Worm (Caenorhabditis elegans) whole organism, L3 larva: ENCODE results near the gene K08D12.8.

Experiments used
- R02D3.7 ChIP-seq: fragments of 150-350 bp; optimal IDR thresholded peaks from 2 replicates; lab custom pipeline; 2014; ENCODE audit warnings: missing biosample characterization, missing genetic modification characterization
- aly-2 ChIP-seq: fragments of 150-350 bp; optimal IDR thresholded peaks from 2 replicates; lab custom pipeline; 2014; ENCODE audit warnings: missing biosample characterization, missing genetic modification characterization
- ama-1 ChIP-seq: fragments of 150-350 bp; optimal IDR thresholded peaks from 2 replicates; lab custom pipeline; 2018
- ceh-28 ChIP-seq: fragments of 150-350 bp; optimal IDR thresholded peaks from 2 replicates; lab custom pipeline; 2014; ENCODE audit warnings: missing biosample characterization, missing genetic modification reagents, missing genetic modification characterization
- ceh-9 ChIP-seq: sonication (generic microtip); optimal IDR thresholded peaks from 2 replicates; lab custom pipeline; 2018; ENCODE audit warnings: missing biosample characterization, missing genetic modification characterization
- daf-12 ChIP-seq: fragments of 150-350 bp; optimal IDR thresholded peaks from 2 replicates; lab custom pipeline; 2014; ENCODE audit warnings: missing biosample characterization, missing genetic modification reagents, missing genetic modification characterization
- egl-27 ChIP-seq: sonication (generic microtip); optimal IDR thresholded peaks from 4 replicates; lab custom pipeline; 2017; ENCODE audit warnings: missing biosample characterization, missing genetic modification reagents, missing genetic modification characterization
- egl-5 ChIP-seq: fragments of 150-350 bp; optimal IDR thresholded peaks from 2 replicates; lab custom pipeline; 2017; ENCODE audit warnings: missing biosample characterization, missing genetic modification reagents, missing genetic modification characterization, inconsistent platforms
- elt-2 ChIP-seq: sonication (generic microtip); optimal IDR thresholded peaks from 2 replicates; lab custom pipeline; 2016; ENCODE audit warnings: missing genetic modification reagents, mild to moderate bottlenecking, missing genetic modification characterization, missing compliant biosample characterization
- elt-3 ChIP-seq, 3 experiments: fragments of 150-350 bp in 1 of 3; sonication (generic microtip) in 2 of 3; optimal IDR thresholded peaks; 2 replicates in 2 of 3; 4 replicates in 1 of 3; lab custom pipeline; 2014 to 2017; ENCODE audit warnings: missing biosample characterization in 3 of 3, missing genetic modification characterization in 3 of 3
- eor-1 ChIP-seq, 2 experiments: fragments of 150-350 bp; optimal IDR thresholded peaks; 2 replicates each; lab custom pipeline; 2014 to 2018; ENCODE audit warnings: missing biosample characterization in 2 of 2, missing genetic modification characterization in 2 of 2
- fkh-10 ChIP-seq: sonication (generic microtip); optimal IDR thresholded peaks from 2 replicates; lab custom pipeline; 2017; ENCODE audit warnings: missing biosample characterization, missing genetic modification reagents, missing genetic modification characterization
- fkh-2 ChIP-seq: fragments of 150-350 bp; optimal IDR thresholded peaks from 2 replicates; lab custom pipeline; 2014; ENCODE audit warnings: missing biosample characterization, missing genetic modification reagents, missing genetic modification characterization
- fos-1 ChIP-seq: fragments of 150-350 bp; optimal IDR thresholded peaks from 2 replicates; lab custom pipeline; 2014; ENCODE audit warnings: missing biosample characterization, missing genetic modification characterization
- hmg-11 ChIP-seq: sonication (generic microtip); optimal IDR thresholded peaks from 2 replicates; lab custom pipeline; 2016; ENCODE audit warnings: missing genetic modification characterization, missing compliant biosample characterization
- jun-1 ChIP-seq: fragments of 150-350 bp; optimal IDR thresholded peaks from 2 replicates; lab custom pipeline; 2014; ENCODE audit warnings: missing biosample characterization, missing genetic modification reagents, missing genetic modification characterization
- lin-15B ChIP-seq: fragments of 150-350 bp; optimal IDR thresholded peaks from 2 replicates; lab custom pipeline; 2014; ENCODE audit warnings: missing biosample characterization, missing genetic modification characterization
- lin-39 ChIP-seq: fragments of 150-350 bp; optimal IDR thresholded peaks from 2 replicates; lab custom pipeline; 2018; ENCODE audit warnings: missing biosample characterization, missing genetic modification reagents, missing genetic modification characterization
- lsy-12 ChIP-seq: sonication (generic microtip); optimal IDR thresholded peaks from 2 replicates; lab custom pipeline; 2016; ENCODE audit warnings: mild to moderate bottlenecking, missing genetic modification characterization, missing compliant biosample characterization
- mml-1 ChIP-seq: fragments of 150-350 bp; sonication (generic microtip); optimal IDR thresholded peaks from 3 replicates; lab custom pipeline; 2014; ENCODE audit warnings: missing biosample characterization, missing genetic modification characterization
- nfya-1 ChIP-seq: sonication (generic microtip); optimal IDR thresholded peaks from 2 replicates; lab custom pipeline; 2017; ENCODE audit warnings: missing genetic modification characterization, mild to moderate bottlenecking, missing compliant biosample characterization, antibody characterized with exemption, moderate library complexity; ENCODE audit not compliant: insufficient read depth
- nhr-11 ChIP-seq: fragments of 150-350 bp; optimal IDR thresholded peaks from 2 replicates; lab custom pipeline; 2014; ENCODE audit warnings: missing biosample characterization, missing genetic modification characterization
- nhr-12 ChIP-seq: fragments of 150-350 bp; optimal IDR thresholded peaks from 2 replicates; lab custom pipeline; 2014; ENCODE audit warnings: missing biosample characterization, missing genetic modification characterization
- nhr-237 ChIP-seq: fragments of 150-350 bp; optimal IDR thresholded peaks from 2 replicates; lab custom pipeline; 2014; ENCODE audit warnings: missing biosample characterization, missing genetic modification characterization
- nhr-43 ChIP-seq: sonication (generic microtip); optimal IDR thresholded peaks from 2 replicates; lab custom pipeline; 2016; ENCODE audit warnings: mild to moderate bottlenecking, missing genetic modification characterization, missing compliant biosample characterization; ENCODE audit not compliant: poor library complexity, severe bottlenecking
- nhr-76 ChIP-seq: fragments of 150-350 bp; sonication (generic microtip); optimal IDR thresholded peaks from 5 replicates; lab custom pipeline; 2014; ENCODE audit warnings: missing biosample characterization, missing genetic modification characterization
- nhr-77 ChIP-seq: fragments of 150-350 bp; optimal IDR thresholded peaks from 2 replicates; lab custom pipeline; 2014; ENCODE audit warnings: missing biosample characterization, missing genetic modification characterization
- pha-4 ChIP-seq: fragments of 150-350 bp; optimal IDR thresholded peaks from 2 replicates; lab custom pipeline; 2014; ENCODE audit warnings: missing biosample characterization, missing genetic modification reagents, missing genetic modification characterization
- pqm-1 ChIP-seq: fragments of 150-350 bp; optimal IDR thresholded peaks from 2 replicates; lab custom pipeline; 2017; ENCODE audit warnings: missing biosample characterization, missing genetic modification characterization, inconsistent platforms
- sea-2 ChIP-seq: fragments of 150-350 bp; sonication (generic microtip); optimal IDR thresholded peaks from 4 replicates; lab custom pipeline; 2014; ENCODE audit warnings: missing biosample characterization, missing genetic modification reagents, missing genetic modification characterization
- skn-1 ChIP-seq: fragments of 150-350 bp; optimal IDR thresholded peaks from 2 replicates; lab custom pipeline; 2014; ENCODE audit warnings: missing biosample characterization, missing genetic modification characterization
- unc-39 ChIP-seq: sonication (generic microtip); optimal IDR thresholded peaks from 4 replicates; lab custom pipeline; 2017; ENCODE audit warnings: missing biosample characterization, missing genetic modification characterization
- zag-1 ChIP-seq: fragments of 150-350 bp; optimal IDR thresholded peaks from 2 replicates; lab custom pipeline; 2014; ENCODE audit warnings: missing biosample characterization, missing genetic modification characterization
- ztf-4 ChIP-seq: fragments of 150-350 bp; optimal IDR thresholded peaks from 2 replicates; lab custom pipeline; 2014; ENCODE audit warnings: missing biosample characterization, missing genetic modification characterization

K08D12.8 gene

ce11 chrIV:1725888-1726287 lies at the start of gene K08D12.8:
K08D12.8 (plus strand) TSS chrIV:1726188.
- TF ChIP-seq fkh-10 (GFP tag; lab: Kevin White, UChicago) (no peak), nhr-11 (tag; lab: Kevin White, UChicago) (no peak), nhr-12 (tag; lab: Kevin White, UChicago) (no peak), sea-2 (GFP tag; lab: Kevin White, UChicago) (no peak), nhr-77 (tag; lab: Kevin White, UChicago) (no peak), aly-2 (tag; lab: Kevin White, UChicago) (no peak), fkh-2 (no peak), nfya-1 (tag; lab: Kevin White, UChicago) (no peak), R02D3.7 (tag; lab: Kevin White, UChicago) (no peak), ztf-4 (no peak), pqm-1 (tag; lab: Kevin White, UChicago) (no peak), daf-12 (tag; lab: Kevin White, UChicago) (no peak), unc-39 (tag; lab: Kevin White, UChicago) (no peak), nhr-76 (tag; lab: Kevin White, UChicago) (no peak), ceh-9 (no peak), lsy-12 (tag; lab: Kevin White, UChicago) (no peak), ceh-28 (tag; lab: Kevin White, UChicago) (no peak)
- TF ChIP-seq, all 47 proteins: peak for 0

- TF ChIP-seq ama-1 (no peak), elt-2 (tag; lab: Kevin White, UChicago) (no peak), fos-1 (tag; lab: Kevin White, UChicago) (no peak), elt-3 (tag; optimal IDR thresholded peaks at IDR 0.05; lab: Kevin White, UChicago) (no peak), lin-39 (tag; lab: Kevin White, UChicago) (no peak), ceh-28 (tag; lab: Kevin White, UChicago) (peak; percentile 59), lin-15B (tag; lab: Kevin White, UChicago) (no peak), zag-1 (no peak)
Observed at ce11 chrIV:1676926-1677325, 49.1 kb upstream of the K08D12.8 start.

- no peak for TF ChIP-seq lin-39 (tag; lab: Kevin White, UChicago)
- no peak for TF ChIP-seq elt-3 (tag; optimal IDR thresholded peaks at IDR 0.05; lab: Kevin White, UChicago)
- no peak for TF ChIP-seq nfya-1 (tag; lab: Kevin White, UChicago)
- no peak for TF ChIP-seq pha-4
- TF ChIP-seq eor-1 (tag; optimal IDR thresholded peaks at IDR 0.05; lab: Kevin White, UChicago): no peak
- no peak for TF ChIP-seq fkh-2
- no peak for TF ChIP-seq nhr-12 (tag; lab: Kevin White, UChicago)
- TF ChIP-seq mml-1 (tag; lab: Kevin White, UChicago): no peak
- TF ChIP-seq nhr-43: no peak
- no peak for TF ChIP-seq sea-2 (GFP tag; lab: Kevin White, UChicago)
- TF ChIP-seq egl-5 (tag; lab: Kevin White, UChicago): no peak
- TF ChIP-seq egl-27 (tag; lab: Kevin White, UChicago): no peak
Observed at ce11 chrIV:1679227-1679626, 46.8 kb upstream of the K08D12.8 start.

ce11 chrIV:1682066-1682465 lies 43.9 kb upstream of the K08D12.8 start, which contains the start of gene Y41D4B.24:
Y41D4B.24 (minus strand) TSS chrIV:1682166.
- no peak for TF ChIP-seq ama-1
- TF ChIP-seq mml-1 (tag; lab: Kevin White, UChicago): no peak
- no peak for TF ChIP-seq nhr-237 (tag; lab: Kevin White, UChicago)
- TF ChIP-seq fkh-10 (GFP tag; lab: Kevin White, UChicago): no peak
- no peak for TF ChIP-seq fkh-2
- TF ChIP-seq sea-2 (GFP tag; lab: Kevin White, UChicago): no peak
- no peak for TF ChIP-seq egl-5 (tag; lab: Kevin White, UChicago)
- TF ChIP-seq nhr-77 (tag; lab: Kevin White, UChicago): no peak
- no peak for TF ChIP-seq skn-1
- TF ChIP-seq jun-1: no peak
- TF ChIP-seq ceh-28 (tag; lab: Kevin White, UChicago): no peak
- TF ChIP-seq ztf-4: no peak
- no peak for TF ChIP-seq lin-15B (tag; lab: Kevin White, UChicago)

- TF ChIP-seq pha-4 (no peak), hmg-11 (tag; lab: Kevin White, UChicago) (no peak), ceh-9 (no peak)
- TF ChIP-seq, all 47 proteins: peak for 0
Observed at ce11 chrIV:1687151-1687550, 38.8 kb upstream of the K08D12.8 start.
